Worm (Caenorhabditis elegans): ENCODE data around the gene atg-9.

The atg-9 gene

DNA sequence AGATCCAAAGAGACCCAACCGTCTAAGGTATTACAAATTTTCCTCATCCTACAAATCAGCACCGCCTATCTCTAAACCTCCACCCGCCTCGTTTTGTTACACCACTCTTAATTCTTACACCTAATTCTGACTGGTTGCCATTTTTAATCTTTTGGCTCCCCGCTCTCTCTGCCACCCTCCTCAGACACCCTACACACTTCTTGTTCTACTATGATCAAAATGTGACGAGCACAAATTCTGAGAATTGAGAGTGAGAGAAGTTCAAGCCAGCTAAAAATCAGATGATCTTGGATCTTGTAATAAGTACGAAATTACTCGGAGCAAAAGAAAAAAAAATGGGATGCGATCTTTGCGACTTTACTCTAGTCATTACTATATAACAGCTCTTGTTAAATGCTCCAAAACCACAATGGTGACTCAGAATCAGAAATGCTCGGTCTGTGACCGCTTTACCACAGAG, 55.1 kb downstream of the atg-9 start, which contains the start of gene nhr-252:
Gene nhr-252 (plus strand): TSS at position 410 of the 460 bp plus-strand sequence.
- no peak for TF ChIP-seq sem-4 (tag; optimal IDR thresholded peaks at IDR 0.05)
- TF ChIP-seq sma-9 (GFP tag; optimal IDR thresholded peaks at IDR 0.05): peak; percentile 35
- TF ChIP-seq sma-9 (tag; optimal IDR thresholded peaks at IDR 0.05): no peak
